Fruit fly (Drosophila melanogaster) S2 (cell line): ENCODE data around the gene Dlip1.

Source experiments
- CG8478 ChIP-seq: fragments of >200 bp; optimal IDR thresholded peaks from 2 replicates; lab custom pipeline; 2018
- CTCF ChIP-seq, 2 experiments: fragments of >200 bp; optimal IDR thresholded peaks; 2 replicates each; lab custom pipeline; 2018

DNA sequence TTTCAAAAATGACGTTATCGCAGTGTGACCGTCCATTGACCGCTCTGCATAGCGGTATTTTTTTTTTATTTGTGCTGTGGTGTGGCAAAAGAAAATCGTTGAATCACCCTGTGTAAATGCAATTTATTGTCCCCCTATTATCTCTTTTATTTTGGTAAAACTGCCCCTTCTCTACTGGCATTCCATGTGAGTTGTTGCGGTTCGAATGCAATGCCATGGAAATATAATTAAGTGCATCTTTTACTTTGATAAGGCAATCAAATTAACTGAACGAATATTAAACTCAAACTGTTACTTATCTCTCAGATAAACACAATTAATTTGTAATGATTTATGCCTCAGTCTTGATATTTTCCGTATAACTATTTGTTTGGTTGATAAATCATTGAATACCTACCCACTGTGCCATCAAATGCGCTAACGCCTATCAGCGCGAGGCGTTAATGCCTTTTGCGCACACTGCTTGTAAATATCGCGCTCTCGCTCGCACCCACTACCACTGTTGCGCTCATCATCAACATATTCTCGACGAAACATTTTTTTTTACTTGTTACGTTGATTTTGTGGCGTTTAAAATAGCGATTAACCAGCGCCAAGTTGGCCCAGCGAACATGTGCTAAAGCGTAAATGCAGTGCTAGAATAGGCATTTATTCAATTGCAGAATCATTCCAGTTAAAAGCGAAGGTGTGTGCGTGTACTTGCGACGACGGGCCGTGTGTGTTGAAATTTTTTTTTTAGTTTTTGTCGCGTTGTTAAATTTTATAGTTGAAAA, 49.2 kb upstream of the Dlip1 start:
- TF ChIP-seq CTCF (optimal IDR thresholded peaks at IDR 0.05; lab: Kevin White, UChicago) (no peak), CG8478 (lab: Kevin White, UChicago) (no peak)
